Fruit fly (Drosophila melanogaster) whole organism, embryonic: ENCODE measurements around the gene IntS14.

ENCODE experiments used
- Bgb ChIP-seq: fragments of 200-800 bp; sonication (Bioruptor generic); IDR thresholded peaks from 2 replicates; pipeline ENCODE4 v1.3.6; 2022; ENCODE audit warnings: missing biosample characterization, missing genetic modification characterization; ENCODE audit not compliant: partially characterized antibody
- Blimp-1 ChIP-seq: fragments of 200-800 bp; sonication (Bioruptor generic); optimal IDR thresholded peaks from 3 replicates; lab custom pipeline; 2018; ENCODE audit warnings: missing biosample characterization, missing genetic modification characterization, mild to moderate bottlenecking, moderate library complexity, missing genetic modification reagents
- Bteb2 ChIP-seq: fragments of 200-800 bp; sonication (Bioruptor generic); optimal IDR thresholded peaks from 2 replicates; lab custom pipeline; 2016; ENCODE audit warnings: missing biosample characterization, missing genetic modification characterization
- CG10267 ChIP-seq: fragments of 200-800 bp; sonication (Bioruptor generic); optimal IDR thresholded peaks from 2 replicates; lab custom pipeline; 2018; ENCODE audit warnings: missing biosample characterization, mild to moderate bottlenecking, missing genetic modification characterization, moderate library complexity
- CG10274 ChIP-seq: fragments of 200-800 bp; sonication (Bioruptor generic); optimal IDR thresholded peaks from 3 replicates; lab custom pipeline; 2017; ENCODE audit warnings: missing biosample characterization, mild to moderate bottlenecking, missing genetic modification characterization
- CG10431 ChIP-seq: fragments of 200-800 bp; sonication (Bioruptor generic); optimal IDR thresholded peaks from 3 replicates; lab custom pipeline; 2018; ENCODE audit warnings: missing biosample characterization, mild to moderate bottlenecking, missing genetic modification characterization
- CG12391 ChIP-seq: fragments of 200-800 bp; sonication (Bioruptor generic); optimal IDR thresholded peaks from 3 replicates; lab custom pipeline; 2018; ENCODE audit warnings: missing biosample characterization, mild to moderate bottlenecking, missing genetic modification characterization, moderate library complexity
- CG12659 ChIP-seq: fragments of 200-800 bp; sonication (Bioruptor generic); optimal IDR thresholded peaks from 3 replicates; lab custom pipeline; 2017; ENCODE audit warnings: mild to moderate bottlenecking, missing biosample characterization, missing genetic modification reagents, missing genetic modification characterization
- CG12942 ChIP-seq: fragments of 200-800 bp; sonication (Bioruptor generic); optimal IDR thresholded peaks from 3 replicates; lab custom pipeline; 2016; ENCODE audit warnings: missing biosample characterization, missing genetic modification characterization
- CG13894 ChIP-seq: fragments of 200-800 bp; sonication (Bioruptor generic); optimal IDR thresholded peaks from 3 replicates; lab custom pipeline; 2018; ENCODE audit warnings: missing biosample characterization, mild to moderate bottlenecking, missing genetic modification characterization, moderate library complexity
- CG14860 ChIP-seq: fragments of 200-800 bp; sonication (Bioruptor generic); IDR thresholded peaks from 3 replicates; pipeline ENCODE4 v1.3.6; 2022; ENCODE audit warnings: missing biosample characterization, missing genetic modification characterization; ENCODE audit not compliant: partially characterized antibody
- CG17829 ChIP-seq: fragments of 200-800 bp; optimal IDR thresholded peaks from 2 replicates; lab custom pipeline; 2019; ENCODE audit warnings: missing biosample characterization, mild to moderate bottlenecking, missing genetic modification characterization, moderate library complexity
- CG18764 ChIP-seq: fragments of 200-800 bp; sonication (Bioruptor generic); optimal IDR thresholded peaks from 3 replicates; lab custom pipeline; 2016; ENCODE audit warnings: missing biosample characterization, missing genetic modification characterization
- CG2678 ChIP-seq: fragments of 200-800 bp; sonication (Bioruptor generic); optimal IDR thresholded peaks from 3 replicates; lab custom pipeline; 2019; ENCODE audit warnings: missing biosample characterization, mild to moderate bottlenecking, missing genetic modification characterization, moderate library complexity
- CG30403 ChIP-seq: fragments of 200-800 bp; sonication (Bioruptor generic); optimal IDR thresholded peaks from 3 replicates; lab custom pipeline; 2016; ENCODE audit warnings: missing biosample characterization, missing genetic modification characterization
- CG43689 ChIP-seq: fragments of 200-800 bp; sonication (Bioruptor generic); IDR thresholded peaks from 2 replicates; pipeline ENCODE4 v1.3.6; 2022; ENCODE audit warnings: missing biosample characterization, missing genetic modification characterization
- CG4404 ChIP-seq: fragments of 200-800 bp; sonication (Bioruptor generic); IDR thresholded peaks from 2 replicates; pipeline ENCODE4 v1.3.6; 2022; ENCODE audit warnings: missing biosample characterization, missing genetic modification characterization
- CG7271 ChIP-seq: fragments of 200-800 bp; sonication (Bioruptor generic); optimal IDR thresholded peaks from 2 replicates; lab custom pipeline; 2018; ENCODE audit warnings: missing biosample characterization, mild to moderate bottlenecking, missing genetic modification characterization, moderate library complexity
- CG7928 ChIP-seq: fragments of 200-800 bp; sonication (Bioruptor generic); optimal IDR thresholded peaks from 2 replicates; lab custom pipeline; 2017; ENCODE audit warnings: missing biosample characterization, mild to moderate bottlenecking, missing genetic modification characterization
- Camta ChIP-seq: fragments of 200-800 bp; sonication (Bioruptor generic); optimal IDR thresholded peaks from 2 replicates; lab custom pipeline; 2016; ENCODE audit warnings: missing biosample characterization, missing genetic modification characterization
- Dbx ChIP-seq: fragments of 200-800 bp; sonication (Bioruptor generic); IDR thresholded peaks from 3 replicates; pipeline ENCODE4 v1.3.6; 2022; ENCODE audit warnings: missing biosample characterization, missing genetic modification characterization
- E2f1 ChIP-seq: fragments of 200-800 bp; sonication (Bioruptor generic); IDR thresholded peaks from 2 replicates; pipeline ENCODE4 v1.3.6; 2022; ENCODE audit warnings: missing biosample characterization, missing genetic modification characterization
- Fer3 ChIP-seq: fragments of 200-800 bp; sonication (Bioruptor generic); optimal IDR thresholded peaks from 2 replicates; lab custom pipeline; 2018; ENCODE audit warnings: missing biosample characterization, mild to moderate bottlenecking, missing genetic modification characterization, moderate library complexity
- Hey ChIP-seq: fragments of 200-800 bp; sonication (Bioruptor generic); optimal IDR thresholded peaks from 3 replicates; lab custom pipeline; 2018; ENCODE audit warnings: missing biosample characterization, mild to moderate bottlenecking, missing genetic modification characterization
- HmgZ ChIP-seq: fragments of 200-800 bp; sonication (Bioruptor generic); optimal IDR thresholded peaks from 2 replicates; lab custom pipeline; 2018; ENCODE audit warnings: missing biosample characterization, mild to moderate bottlenecking, missing genetic modification characterization
- Hr39 ChIP-seq: fragments of >200 bp; optimal IDR thresholded peaks from 2 replicates; lab custom pipeline; 2017
- Lim3 ChIP-seq: fragments of 200-800 bp; sonication (Bioruptor generic); IDR thresholded peaks from 2 replicates; pipeline ENCODE4 v1.3.6; 2022; ENCODE audit warnings: missing biosample characterization, missing genetic modification characterization
- MTF-1 ChIP-seq: fragments of 200-800 bp; sonication (Bioruptor generic); optimal IDR thresholded peaks from 2 replicates; lab custom pipeline; 2018; ENCODE audit warnings: missing biosample characterization, mild to moderate bottlenecking, missing genetic modification characterization, borderline replicate concordance
- NC2β ChIP-seq: fragments of 200-800 bp; sonication (Bioruptor generic); optimal IDR thresholded peaks from 2 replicates; lab custom pipeline; 2016; ENCODE audit warnings: missing biosample characterization, missing genetic modification characterization
- Nf-YC ChIP-seq: fragments of 200-800 bp; optimal IDR thresholded peaks from 3 replicates; lab custom pipeline; 2019; ENCODE audit warnings: missing biosample characterization, mild to moderate bottlenecking, missing genetic modification characterization, moderate library complexity
- Oaz ChIP-seq: fragments of 200-800 bp; sonication (Bioruptor generic); IDR thresholded peaks from 2 replicates; pipeline ENCODE4 v1.3.6; 2022; ENCODE audit warnings: missing biosample characterization, missing genetic modification characterization
- amos ChIP-seq: fragments of 200-800 bp; sonication (Bioruptor generic); IDR thresholded peaks from 2 replicates; pipeline ENCODE4 v1.3.6; 2022; ENCODE audit warnings: missing biosample characterization, missing genetic modification characterization; ENCODE audit not compliant: partially characterized antibody
- aop ChIP-seq: fragments of 200-800 bp; sonication (Bioruptor generic); IDR thresholded peaks from 2 replicates; pipeline ENCODE4 v1.3.6; 2022; ENCODE audit warnings: missing biosample characterization, missing genetic modification characterization
- ase ChIP-seq: fragments of 200-800 bp; sonication (Bioruptor generic); IDR thresholded peaks from 3 replicates; pipeline ENCODE4 v1.3.6; 2022; ENCODE audit warnings: missing biosample characterization, missing genetic modification characterization
- bcd ChIP-seq: fragments of 200-800 bp; sonication (Bioruptor generic); optimal IDR thresholded peaks from 2 replicates; lab custom pipeline; 2017; ENCODE audit warnings: missing biosample characterization, mild to moderate bottlenecking, missing genetic modification characterization
- cas ChIP-seq: fragments of 200-800 bp; sonication (Bioruptor generic); IDR thresholded peaks from 2 replicates; pipeline ENCODE4 v1.3.6; 2022; ENCODE audit warnings: missing biosample characterization, missing genetic modification characterization
- corto ChIP-seq: fragments of 200-800 bp; sonication (Bioruptor generic); optimal IDR thresholded peaks from 2 replicates; lab custom pipeline; 2016; ENCODE audit warnings: missing biosample characterization, mild to moderate bottlenecking, missing genetic modification characterization, moderate library complexity
- dm ChIP-seq: fragments of 200-800 bp; sonication (Bioruptor generic); optimal IDR thresholded peaks from 3 replicates; lab custom pipeline; 2016; ENCODE audit warnings: missing biosample characterization, missing genetic modification characterization
- eve ChIP-seq, 2 experiments: fragments of >200 bp; optimal IDR thresholded peaks; 2 replicates each; lab custom pipeline; 2017; ENCODE audit warnings: missing biosample characterization in 2 of 2, missing genetic modification characterization in 2 of 2
- hbn ChIP-seq: fragments of 200-800 bp; sonication (Bioruptor generic); IDR thresholded peaks from 2 replicates; pipeline ENCODE4 v1.3.6; 2022; ENCODE audit warnings: missing biosample characterization, missing genetic modification characterization; ENCODE audit not compliant: partially characterized antibody
- kni ChIP-seq: fragments of 200-800 bp; sonication (Bioruptor generic); optimal IDR thresholded peaks from 3 replicates; lab custom pipeline; 2017; ENCODE audit warnings: mild to moderate bottlenecking, missing biosample characterization, missing genetic modification reagents, missing genetic modification characterization
- prd ChIP-seq, 3 experiments: fragments of >200 bp in 2 of 3; fragments of 200-800 bp in 1 of 3; sonication (Bioruptor generic) in 1 of 3; optimal IDR thresholded peaks in 2 of 3; IDR thresholded peaks in 1 of 3; 2 replicates in 2 of 3; 3 replicates in 1 of 3; pipeline versions ENCODE4 v1.3.6 to Lab custom; 2017 to 2022; ENCODE audit warnings: missing biosample characterization in 1 of 3, missing genetic modification characterization in 1 of 3
- pros ChIP-seq: fragments of 200-800 bp; sonication (Bioruptor generic); optimal IDR thresholded peaks from 3 replicates; lab custom pipeline; 2019; ENCODE audit warnings: missing biosample characterization, mild to moderate bottlenecking, missing genetic modification characterization, moderate library complexity
- row ChIP-seq: fragments of 200-800 bp; sonication (Bioruptor generic); IDR thresholded peaks from 3 replicates; pipeline ENCODE4 v1.3.6; 2022; ENCODE audit warnings: missing biosample characterization, missing genetic modification characterization
- sd ChIP-seq: fragments of 200-800 bp; sonication (Bioruptor generic); optimal IDR thresholded peaks from 3 replicates; lab custom pipeline; 2018; ENCODE audit warnings: missing biosample characterization, mild to moderate bottlenecking, missing genetic modification characterization, moderate library complexity
- slou ChIP-seq: fragments of 200-800 bp; sonication (Bioruptor generic); optimal IDR thresholded peaks from 3 replicates; lab custom pipeline; 2016; ENCODE audit warnings: missing biosample characterization, missing genetic modification characterization
- toy ChIP-seq: fragments of 200-800 bp; sonication (Bioruptor generic); IDR thresholded peaks from 2 replicates; pipeline ENCODE4 v1.3.6; 2022; ENCODE audit warnings: missing biosample characterization, missing genetic modification characterization
- ttk ChIP-seq: fragments of 200-800 bp; sonication (Bioruptor generic); IDR thresholded peaks from 2 replicates; pipeline ENCODE4 v2.1.2; 2022; ENCODE audit warnings: missing biosample characterization, missing genetic modification characterization
- twi ChIP-seq: fragments of 200-800 bp; optimal IDR thresholded peaks from 2 replicates; lab custom pipeline; 2019; ENCODE audit warnings: missing biosample characterization, mild to moderate bottlenecking, missing genetic modification characterization, moderate library complexity
- wdn ChIP-seq: fragments of 200-800 bp; sonication (Bioruptor generic); IDR thresholded peaks from 2 replicates; pipeline ENCODE4 v1.3.6; 2022; ENCODE audit warnings: missing biosample characterization, missing genetic modification characterization

IntS14 gene

DNA sequence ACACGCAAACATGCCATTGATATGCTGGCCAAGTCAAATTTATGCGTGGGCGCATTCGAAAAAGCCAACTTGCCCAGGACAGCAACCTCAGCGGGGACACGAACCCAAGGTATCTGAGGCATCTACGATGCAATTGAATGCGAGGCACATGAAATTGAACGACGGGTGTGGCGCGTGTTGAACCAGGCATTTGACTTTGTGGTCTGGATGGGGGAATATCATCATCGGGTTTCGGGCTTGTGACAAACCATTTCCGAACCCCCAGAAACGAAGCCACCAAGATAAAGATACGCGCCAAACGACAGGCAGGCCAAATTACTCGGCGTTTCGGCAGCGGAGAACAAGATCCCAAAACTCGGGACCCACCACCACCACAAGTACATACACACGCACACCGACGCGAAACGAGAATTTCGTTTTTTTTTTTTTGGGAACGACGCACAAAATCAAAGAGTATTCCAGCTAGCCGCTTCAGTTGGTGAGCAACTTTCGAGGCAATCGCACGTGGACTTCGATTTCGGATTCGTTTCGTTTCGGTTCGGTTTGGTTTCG lies 21.4 kb upstream of the IntS14 start, which contains the start of gene MFS3 (continued):
- 0 out of 2 replicates have a peak, but pooled peaks have one; percentile 11 for TF ChIP-seq amos (GFP tag; lab: Robert Waterston, UW)
- no peak for TF ChIP-seq hbn
- 0 out of 3 replicates have a peak, but pooled peaks have one; percentile 12 for TF ChIP-seq ase
- TF ChIP-seq CG7271: no peak
- TF ChIP-seq Fer3 (tag; lab: Kevin White, UChicago): no peak
- TF ChIP-seq MTF-1 (GFP tag; lab: Kevin White, UChicago): peak; percentile 51
- no peak for TF ChIP-seq E2f1 (GFP tag; lab: Robert Waterston, UW)
- TF ChIP-seq sd (tag; lab: Kevin White, UChicago): peak; percentile 74
- peak; percentile 29; the same call in 2 of the 3 replicates for TF ChIP-seq Dbx (GFP tag; lab: Robert Waterston, UW)
- no peak for TF ChIP-seq ttk (GFP tag; lab: Robert Waterston, UW)
- no peak for TF ChIP-seq CG7928 (GFP tag; lab: Kevin White, UChicago)
- no peak for TF ChIP-seq twi (tag; lab: Kevin White, UChicago)
- peak; percentile 14 for TF ChIP-seq CG30403
- peak; percentile 13 for TF ChIP-seq Hey (tag; lab: Kevin White, UChicago)
- TF ChIP-seq dm (GFP tag; lab: Kevin White, UChicago): peak; percentile 6
- TF ChIP-seq kni (GFP tag; lab: Kevin White, UChicago): peak; percentile 80
- no peak for TF ChIP-seq wdn (GFP tag; lab: Robert Waterston, UW)
- TF ChIP-seq CG18764 (GFP tag; lab: Kevin White, UChicago): no peak
- TF ChIP-seq toy (GFP tag; lab: Robert Waterston, UW): peak; percentile 41; the same call in 1 of the 2 replicates
- TF ChIP-seq CG43689 (GFP tag; lab: Robert Waterston, UW): no peak
- TF ChIP-seq CG10267 (tag; lab: Kevin White, UChicago): no peak
- TF ChIP-seq pros: peak; percentile 79
- no peak for TF ChIP-seq CG10431 (GFP tag; lab: Kevin White, UChicago)
- peak; percentile 26; the same call in 1 of the 2 replicates for TF ChIP-seq Bgb (GFP tag; lab: Robert Waterston, UW)
- peak; percentile 19; the same call in 1 of the 3 replicates for TF ChIP-seq row (GFP tag; lab: Robert Waterston, UW)
- TF ChIP-seq aop (GFP tag; lab: Robert Waterston, UW): no peak
- TF ChIP-seq HmgZ (tag; lab: Kevin White, UChicago): peak; percentile 4
- peak; percentile 25 for TF ChIP-seq CG2678 (tag; lab: Kevin White, UChicago)
- no peak for TF ChIP-seq bcd
- TF ChIP-seq Hr39 (lab: Kevin White, UChicago): no peak
- no peak for TF ChIP-seq CG14860 (GFP tag; lab: Robert Waterston, UW)
- TF ChIP-seq Blimp-1 (GFP tag; lab: Kevin White, UChicago): no peak
- TF ChIP-seq CG12391 (tag; lab: Kevin White, UChicago): peak; percentile 3
- no peak for TF ChIP-seq CG17829 (tag; lab: Kevin White, UChicago)
- TF ChIP-seq NC2β: peak; percentile 19
- TF ChIP-seq Bteb2: no peak
- no peak for TF ChIP-seq CG10274 (GFP tag; lab: Kevin White, UChicago)
- TF ChIP-seq slou (GFP tag; lab: Kevin White, UChicago): no peak
- TF ChIP-seq cas (GFP tag; lab: Robert Waterston, UW): 0 out of 2 replicates have a peak, but pooled peaks have one; percentile 9
- no peak for TF ChIP-seq Oaz (GFP tag; lab: Robert Waterston, UW)
- TF ChIP-seq CG12659 (GFP tag; lab: Kevin White, UChicago): peak; percentile 33
- TF ChIP-seq Nf-YC (tag; lab: Kevin White, UChicago): peak; percentile 7
- TF ChIP-seq Lim3: no peak
- TF ChIP-seq corto: no peak
- TF ChIP-seq CG4404: no peak
- no peak for TF ChIP-seq eve (GFP tag; optimal IDR thresholded peaks at IDR 0.05; lab: Kevin White, UChicago)
- TF ChIP-seq prd (optimal IDR thresholded peaks at IDR 0.05; lab: Kevin White, UChicago): no peak
- no peak for TF ChIP-seq prd (GFP tag; IDR thresholded peaks at IDR 0.05; lab: Robert Waterston, UW)
- TF ChIP-seq Camta (GFP tag; lab: Kevin White, UChicago): no peak
- TF ChIP-seq CG12942: no peak
- TF ChIP-seq CG13894 (tag; lab: Kevin White, UChicago): peak; percentile 81
